Worm (Caenorhabditis elegans): ENCODE measurements around the gene Y116A8C.465.

The Y116A8C.465 gene

DNA sequence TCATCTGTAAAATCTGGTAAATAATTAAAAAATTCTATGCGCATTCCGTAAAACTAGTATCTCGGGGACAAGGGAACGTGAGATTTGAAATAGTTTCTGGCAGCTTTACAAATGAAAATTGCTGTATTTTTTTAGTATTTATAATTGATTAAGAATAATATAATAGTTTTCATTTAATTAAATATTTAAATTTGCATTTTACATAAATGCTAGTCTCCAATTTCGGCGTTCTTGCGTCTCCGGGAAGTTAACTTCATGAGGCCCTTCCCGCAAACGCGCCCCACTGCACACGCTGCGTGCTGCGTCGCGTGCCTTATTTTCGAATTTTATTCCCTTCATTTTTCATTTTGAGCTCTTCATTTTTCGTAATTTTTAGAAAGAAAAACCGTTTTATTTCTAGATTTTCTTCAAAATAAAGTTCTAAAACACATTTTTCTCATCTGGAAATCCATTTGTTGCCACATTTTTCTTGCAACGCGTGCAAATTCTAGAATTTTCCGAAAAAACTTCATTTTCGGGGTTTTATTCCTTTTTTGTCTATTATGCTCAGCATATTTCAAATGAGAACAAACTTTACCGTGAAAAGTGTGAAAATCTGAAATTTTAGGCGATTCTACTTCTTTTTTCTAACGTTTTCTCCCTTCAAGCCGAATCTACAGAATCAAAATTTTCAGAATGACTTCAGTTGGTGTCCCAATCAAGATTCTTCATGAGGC is 22.5 kb downstream of the Y116A8C.465 start, which contains the start of the genes snx-13 and snr-1:
TSS of gene snx-13 (minus strand) at position 55 of the 716 bp plus-strand sequence.
TSS of gene snr-1 (plus strand) at position 666 of the 716 bp plus-strand sequence.
- no peak for TF ChIP-seq unc-62 (GFP tag; optimal IDR thresholded peaks at IDR 0.05)

ce11 chrIV:17088849-17089248 is 23.8 kb downstream of the Y116A8C.465 start, which contains the start of gene Y116A8C.43:
Gene Y116A8C.43 (plus strand): TSS chrIV:17088851.
- no peak for TF ChIP-seq unc-62 (GFP tag; optimal IDR thresholded peaks at IDR 0.05)

ce11 chrIV:17093701-17094100 is 28.7 kb downstream of the Y116A8C.465 start, which contains the start of gene Y116A8C.29:
Gene Y116A8C.29 (plus strand): TSS chrIV:17094028.
- TF ChIP-seq unc-62 (GFP tag; optimal IDR thresholded peaks at IDR 0.05) = no peak

- TF ChIP-seq unc-62 (GFP tag; optimal IDR thresholded peaks at IDR 0.05) = no peak
Observed at ce11 chrIV:17096168-17096567, 31.1 kb downstream of the Y116A8C.465 start, which contains the start of gene Y116A8C.27. Gene Y116A8C.27 (minus strand): TSS chrIV:17096268.

ce11 chrIV:17099113-17099512 is 34.1 kb downstream of the Y116A8C.465 start:
- no peak for TF ChIP-seq unc-62 (GFP tag; optimal IDR thresholded peaks at IDR 0.05)

DNA sequence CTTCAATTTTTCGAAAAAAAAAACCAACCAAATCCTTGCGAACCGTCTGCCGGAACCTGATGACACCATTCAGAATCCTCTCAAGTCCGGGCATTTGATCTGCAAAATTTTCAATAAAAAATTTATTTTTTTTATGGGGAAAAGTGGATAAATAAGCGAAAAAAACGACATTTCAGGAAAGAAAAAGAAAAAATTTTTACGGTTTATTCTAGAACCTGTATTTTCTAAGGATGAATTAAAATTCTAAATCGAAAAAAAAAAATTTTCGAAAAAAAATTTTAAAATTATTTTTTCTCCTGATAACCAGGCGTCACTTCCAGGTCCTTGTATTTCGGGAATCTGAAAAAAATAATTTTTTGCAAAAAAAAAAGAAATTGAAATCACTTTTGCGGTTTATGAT is 35.1 kb downstream of the Y116A8C.465 start, which contains the start of gene bca-2:
TSS of gene bca-2 (minus strand) at position 101 of the 400 bp plus-strand sequence.
- no peak for TF ChIP-seq unc-62 (GFP tag; optimal IDR thresholded peaks at IDR 0.05)

ce11 chrIV:17100628-17101338 is 35.7 kb downstream of the Y116A8C.465 start:
- no peak for TF ChIP-seq unc-62 (GFP tag; optimal IDR thresholded peaks at IDR 0.05)

ce11 chrIV:17103116-17103515 is 38.1 kb downstream of the Y116A8C.465 start:
- TF ChIP-seq unc-62 (GFP tag; optimal IDR thresholded peaks at IDR 0.05) = no peak

- no peak for TF ChIP-seq unc-62 (GFP tag; optimal IDR thresholded peaks at IDR 0.05)
Observed at ce11 chrIV:17103615-17104014, 38.6 kb downstream of the Y116A8C.465 start, which contains the start of gene Y116A8C.30. Gene Y116A8C.30 (minus strand): TSS chrIV:17103715.

- no peak for TF ChIP-seq unc-62 (GFP tag; optimal IDR thresholded peaks at IDR 0.05)
Observed at ce11 chrIV:17104157-17104872, 39.3 kb downstream of the Y116A8C.465 start.

DNA sequence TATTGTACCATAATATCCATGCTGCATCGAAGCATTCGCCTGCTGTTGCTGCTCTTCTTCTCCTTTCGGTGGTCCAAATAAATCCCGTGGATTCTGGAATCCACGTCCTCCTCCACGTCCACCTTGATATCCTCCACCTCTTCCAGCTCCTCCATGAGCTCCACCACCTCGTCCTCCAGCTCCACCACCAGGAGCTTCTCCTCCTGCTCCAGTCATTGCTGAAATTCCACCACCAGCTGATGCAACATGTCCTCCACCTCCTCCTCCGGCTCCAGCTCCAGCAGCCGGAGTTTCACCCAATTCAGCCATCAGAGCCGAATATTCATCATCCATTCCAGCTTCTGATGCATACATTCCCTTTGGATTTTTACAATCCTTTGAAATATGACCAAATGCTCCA is 40.5 kb downstream of the Y116A8C.465 start:
- TF ChIP-seq unc-62 (GFP tag; optimal IDR thresholded peaks at IDR 0.05) = no peak

DNA sequence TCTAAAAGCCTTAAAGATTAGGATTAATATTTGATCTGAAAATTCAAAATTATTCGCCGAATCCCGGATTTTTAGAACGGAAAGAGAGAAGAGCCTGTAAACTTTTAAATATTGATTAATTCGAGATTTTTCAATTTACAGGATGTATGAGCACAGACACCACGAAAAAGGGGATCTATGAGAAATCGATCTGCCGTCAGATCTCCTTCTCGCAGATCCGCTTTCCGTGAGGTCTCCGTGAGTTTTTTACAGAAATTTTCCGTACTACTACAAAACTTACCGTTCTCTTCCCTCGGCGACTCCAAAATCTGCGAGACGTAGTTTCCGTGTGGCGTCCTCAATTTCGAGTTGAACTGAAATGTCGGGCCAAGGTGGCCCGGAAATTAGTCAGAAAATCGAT is 43.2 kb downstream of the Y116A8C.465 start:
- no peak for TF ChIP-seq unc-62 (GFP tag; optimal IDR thresholded peaks at IDR 0.05)

DNA sequence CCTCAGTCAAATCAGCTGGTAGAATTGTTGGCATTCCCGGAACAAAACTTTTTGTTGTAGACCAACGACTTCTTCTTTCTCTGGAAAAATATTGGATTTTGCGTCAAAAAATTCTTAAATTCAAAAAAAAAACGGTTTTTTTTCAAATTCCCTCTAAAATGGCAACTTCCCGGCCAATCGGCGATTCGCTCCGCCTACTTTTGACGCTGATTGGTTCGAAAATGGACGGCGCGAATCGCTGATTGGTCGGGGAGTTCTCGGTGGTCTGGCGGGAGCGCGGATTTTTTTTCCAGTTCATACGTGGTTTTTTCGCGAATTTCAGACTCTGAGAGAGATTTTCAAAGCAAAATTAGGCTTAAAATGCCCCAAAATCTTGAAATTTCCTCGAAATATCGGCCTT is 43.8 kb downstream of the Y116A8C.465 start:
- no peak for TF ChIP-seq unc-62 (GFP tag; optimal IDR thresholded peaks at IDR 0.05)

DNA sequence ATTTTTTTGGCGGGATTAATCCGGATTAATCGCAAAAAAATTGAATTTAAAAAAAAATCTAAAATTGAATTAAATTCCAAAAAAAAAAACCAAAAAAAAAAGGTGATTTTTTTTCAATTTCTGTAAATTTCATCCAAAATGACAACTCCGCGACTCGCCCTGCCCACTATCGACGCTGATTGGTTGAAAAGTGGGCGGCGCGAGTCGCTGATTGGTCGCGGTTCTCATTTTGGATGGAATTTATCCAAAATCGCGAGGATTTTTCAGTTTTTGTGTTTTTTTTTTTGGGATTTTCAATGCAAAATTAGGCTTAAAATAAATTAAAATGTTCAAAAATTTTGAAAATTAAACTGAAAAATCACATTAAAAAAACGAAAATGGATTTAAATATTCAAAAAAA is 44.4 kb downstream of the Y116A8C.465 start:
- no peak for TF ChIP-seq unc-62 (GFP tag; optimal IDR thresholded peaks at IDR 0.05)

DNA sequence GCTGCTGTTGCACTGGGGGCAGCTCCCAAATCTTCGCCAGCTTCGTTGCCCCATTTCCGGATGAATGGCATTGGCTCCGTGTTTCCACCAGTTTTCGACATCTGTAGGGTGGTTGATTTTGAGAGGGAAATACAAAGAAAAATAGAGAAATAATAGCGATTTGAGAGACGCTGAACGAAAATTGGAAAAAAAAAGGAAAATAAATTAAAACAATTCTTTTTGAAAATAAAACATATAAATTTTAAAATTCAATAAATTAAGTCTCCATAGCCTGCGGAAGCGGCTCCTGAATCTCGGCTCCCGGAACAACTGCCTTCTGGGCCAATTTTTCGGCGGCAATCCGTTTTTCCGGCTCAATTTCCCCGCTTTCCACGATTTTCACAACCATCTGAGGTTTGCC is 45.8 kb downstream of the Y116A8C.465 start, which contains the start of gene sfa-1:
TSS of gene sfa-1 (minus strand) at position 101 of the 400 bp plus-strand sequence.
- TF ChIP-seq unc-62 (GFP tag; optimal IDR thresholded peaks at IDR 0.05) = no peak

DNA sequence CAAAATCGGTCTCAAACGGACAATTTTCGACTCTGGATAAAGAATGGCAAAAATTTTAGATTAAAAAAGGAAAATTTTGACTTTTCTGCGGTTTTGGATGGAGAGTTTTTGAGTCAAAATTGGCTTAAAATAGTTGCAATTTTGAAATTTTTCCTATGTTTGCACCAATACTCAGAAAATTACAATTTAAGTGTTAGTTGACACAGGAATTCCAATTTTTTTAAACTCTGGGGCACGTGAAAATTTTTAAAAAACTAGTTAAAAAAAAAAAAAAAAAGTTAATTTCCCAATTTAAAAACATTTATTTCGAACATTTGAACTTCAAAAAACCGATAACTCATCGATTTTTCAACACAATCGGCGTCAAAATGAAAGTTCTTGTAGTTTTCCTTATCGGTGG is 46.8 kb downstream of the Y116A8C.465 start, which contains the start of gene Y116A8C.33:
TSS of gene Y116A8C.33 (plus strand) at position 301 of the 400 bp plus-strand sequence.
- no peak for TF ChIP-seq unc-62 (GFP tag; optimal IDR thresholded peaks at IDR 0.05)
